Worm (Caenorhabditis elegans) whole organism, late embryonic: ENCODE measurements around the gene cec-1.

Experiments
- dve-1 ChIP-seq: sonication (generic microtip); optimal IDR thresholded peaks from 2 replicates; lab custom pipeline; 2017; ENCODE audit warnings: antibody characterized with exemption, mild to moderate bottlenecking, missing genetic modification characterization, missing compliant biosample characterization
- hlh-6 ChIP-seq: sonication (generic microtip); optimal IDR thresholded peaks from 2 replicates; lab custom pipeline; 2016; ENCODE audit warnings: missing genotype, missing genetic modification characterization, missing compliant biosample characterization
- nfya-1 ChIP-seq: sonication (generic microtip); optimal IDR thresholded peaks from 2 replicates; lab custom pipeline; 2017; ENCODE audit warnings: missing genetic modification characterization, mild to moderate bottlenecking, missing compliant biosample characterization, antibody characterized with exemption, moderate library complexity
- nhr-11 ChIP-seq: fragments of 150-350 bp; optimal IDR thresholded peaks from 2 replicates; lab custom pipeline; 2014; ENCODE audit warnings: missing biosample characterization, missing genetic modification characterization
- pha-4 ChIP-seq: fragments of 150-350 bp; optimal IDR thresholded peaks from 2 replicates; lab custom pipeline; 2018; ENCODE audit warnings: missing biosample characterization, missing genetic modification reagents, missing genetic modification characterization
- pqm-1 ChIP-seq: sonication (generic microtip); optimal IDR thresholded peaks from 2 replicates; lab custom pipeline; 2016; ENCODE audit warnings: missing genetic modification characterization, missing compliant biosample characterization
- unc-42 ChIP-seq: sonication (generic microtip); optimal IDR thresholded peaks from 2 replicates; lab custom pipeline; 2016; ENCODE audit warnings: missing genotype, missing genetic modification characterization, missing compliant biosample characterization
- zip-5 ChIP-seq: sonication (generic microtip); optimal IDR thresholded peaks from 2 replicates; lab custom pipeline; 2016; ENCODE audit warnings: missing genetic modification characterization, missing compliant biosample characterization

DNA sequence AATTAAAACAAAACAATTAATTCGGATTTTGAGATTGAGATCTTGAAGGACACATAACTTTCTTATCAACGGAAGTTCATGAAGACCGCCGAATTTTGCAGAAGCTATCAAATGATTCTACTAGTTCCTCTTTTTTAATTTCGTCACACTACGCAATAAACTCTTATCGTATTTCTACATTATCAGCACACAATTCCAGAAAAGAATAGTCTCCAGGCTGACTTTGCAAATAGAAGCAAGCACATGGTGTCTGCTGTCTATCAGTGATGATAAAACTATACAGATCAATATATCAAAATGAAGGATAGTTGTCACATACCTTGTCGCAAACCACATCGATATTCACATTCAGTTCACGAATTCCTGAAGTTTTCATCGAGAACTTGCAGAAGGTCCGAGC is 25.7 kb upstream of the cec-1 start:
- TF ChIP-seq dve-1 (no peak), unc-42 (no peak), pqm-1 (no peak), zip-5 (no peak), nfya-1 (tag; lab: Kevin White, UChicago) (no peak), nhr-11 (tag; lab: Kevin White, UChicago) (no peak), pha-4 (tag; lab: Kevin White, UChicago) (no peak), hlh-6 (tag; lab: Kevin White, UChicago) (no peak)
